Fruit fly (Drosophila melanogaster): Measurements from ENCODE around the gene CG32006.

DNA sequence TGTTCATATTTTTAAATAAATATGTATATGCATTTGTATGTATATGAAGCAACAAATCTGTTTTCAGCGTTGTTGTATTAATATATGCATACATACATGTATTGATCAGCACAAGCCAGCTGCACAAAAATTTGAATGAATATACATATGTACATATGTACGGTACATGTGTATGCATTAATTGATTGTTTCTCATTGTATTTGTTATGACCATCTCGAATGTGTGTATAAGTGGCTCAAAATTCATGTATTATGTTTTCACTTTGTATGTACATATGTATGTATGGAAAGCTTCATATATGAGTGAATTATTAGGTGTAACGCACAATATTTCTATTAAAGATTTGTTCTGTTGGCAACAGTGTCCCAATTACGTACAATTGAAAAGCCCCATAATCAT is 14.6 kb upstream of the CG32006 start:
- TF ChIP-seq Hr39 (GFP tag; optimal IDR thresholded peaks at IDR 0.05) (no peak), CG6276 (GFP tag; optimal IDR thresholded peaks at IDR 0.05) (no peak), Sox102F (GFP tag; optimal IDR thresholded peaks at IDR 0.05) (no peak), Sox15 (GFP tag; optimal IDR thresholded peaks at IDR 0.05) (no peak), dsx (GFP tag; optimal IDR thresholded peaks at IDR 0.05; ENCODE audit: poor library complexity, severe bottlenecking) (peak; percentile 13), Lpt (GFP tag; optimal IDR thresholded peaks at IDR 0.05) (no peak), CG9139 (GFP tag; optimal IDR thresholded peaks at IDR 0.05) (no peak), Met (GFP tag; optimal IDR thresholded peaks at IDR 0.05) (no peak), CG15336 (GFP tag; IDR thresholded peaks at IDR 0.05) (no peak), CG1621 (tag; optimal IDR thresholded peaks at IDR 0.05) (no peak), spab (GFP tag; optimal IDR thresholded peaks at IDR 0.05) (no peak), lz (GFP tag; optimal IDR thresholded peaks at IDR 0.05) (no peak), Hr38 (GFP tag; optimal IDR thresholded peaks at IDR 0.05) (no peak)
